Fruit fly (Drosophila melanogaster) whole organism, adult: ENCODE results near the gene skd.

Experiments
- CG11617 ChIP-seq: fragments of 200-800 bp; sonication (Bioruptor generic); optimal IDR thresholded peaks from 2 replicates; lab custom pipeline; 2017; ENCODE audit warnings: mild to moderate bottlenecking, missing biosample characterization, missing genetic modification reagents, missing genetic modification characterization
- CG12768 ChIP-seq: fragments of 200-800 bp; sonication (Bioruptor generic); optimal IDR thresholded peaks from 2 replicates; lab custom pipeline; 2017; ENCODE audit warnings: missing biosample characterization, missing genetic modification characterization, mild to moderate bottlenecking, moderate library complexity, missing genetic modification reagents
- CG14711 ChIP-seq: fragments of 200-800 bp; sonication (Bioruptor generic); optimal IDR thresholded peaks from 2 replicates; lab custom pipeline; 2018; ENCODE audit warnings: missing biosample characterization, mild to moderate bottlenecking, missing genetic modification characterization, moderate library complexity
- CG1620 ChIP-seq: fragments of 200-800 bp; sonication (Bioruptor generic); optimal IDR thresholded peaks from 2 replicates; lab custom pipeline; 2016; ENCODE audit warnings: missing biosample characterization, missing genetic modification characterization
- CG33017 ChIP-seq: fragments of 200-800 bp; sonication (Bioruptor generic); optimal IDR thresholded peaks from 2 replicates; lab custom pipeline; 2018; ENCODE audit warnings: missing biosample characterization, mild to moderate bottlenecking, missing genetic modification characterization, moderate library complexity
- CG5204 ChIP-seq: fragments of 200-800 bp; sonication (Bioruptor generic); optimal IDR thresholded peaks from 2 replicates; lab custom pipeline; 2016; ENCODE audit warnings: missing biosample characterization, missing genetic modification characterization
- CG7045 ChIP-seq: fragments of 200-800 bp; sonication (Bioruptor generic); optimal IDR thresholded peaks from 2 replicates; lab custom pipeline; 2017; ENCODE audit warnings: missing biosample characterization, mild to moderate bottlenecking, missing genetic modification characterization
- CG7101 ChIP-seq: fragments of 200-800 bp; sonication (Bioruptor generic); optimal IDR thresholded peaks from 2 replicates; lab custom pipeline; 2018; ENCODE audit warnings: missing biosample characterization, mild to moderate bottlenecking, missing genetic modification characterization, moderate library complexity
- Clk ChIP-seq: fragments of 200-800 bp; sonication (Bioruptor generic); optimal IDR thresholded peaks from 2 replicates; lab custom pipeline; 2017; ENCODE audit warnings: missing biosample characterization, missing genetic modification characterization
- Crg-1 ChIP-seq: fragments of 200-800 bp; sonication (Bioruptor generic); optimal IDR thresholded peaks from 2 replicates; lab custom pipeline; 2016; ENCODE audit warnings: missing biosample characterization, missing genetic modification characterization
- Hr96 ChIP-seq: fragments of 200-800 bp; sonication (Bioruptor generic); optimal IDR thresholded peaks from 2 replicates; lab custom pipeline; 2016; ENCODE audit warnings: missing biosample characterization, missing genetic modification characterization
- Mnt ChIP-seq: fragments of 200-800 bp; sonication (Bioruptor generic); optimal IDR thresholded peaks from 2 replicates; lab custom pipeline; 2016; ENCODE audit warnings: missing biosample characterization, mild to moderate bottlenecking, missing genetic modification characterization
- bab1 ChIP-seq: fragments of 200-800 bp; sonication (Bioruptor generic); optimal IDR thresholded peaks from 3 replicates; lab custom pipeline; 2019; ENCODE audit warnings: missing biosample characterization, mild to moderate bottlenecking, missing genetic modification characterization, moderate library complexity
- cic ChIP-seq: fragments of 200-800 bp; sonication (Bioruptor generic); optimal IDR thresholded peaks from 2 replicates; lab custom pipeline; 2017; ENCODE audit warnings: missing biosample characterization, mild to moderate bottlenecking, missing genetic modification characterization, moderate library complexity
- cnc ChIP-seq, 2 experiments: fragments of >200 bp; optimal IDR thresholded peaks; 2 replicates each; lab custom pipeline; 2017
- kay ChIP-seq: fragments of 200-800 bp; sonication (Bioruptor generic); peaks from one replicate; lab custom pipeline; 2016; ENCODE audit warnings: missing biosample characterization, missing genetic modification characterization, borderline replicate concordance
- ovo ChIP-seq: fragments of 200-800 bp; sonication (Bioruptor generic); optimal IDR thresholded peaks from 2 replicates; lab custom pipeline; 2016; ENCODE audit warnings: missing biosample characterization, missing genetic modification characterization
- pad ChIP-seq: fragments of 200-800 bp; sonication (Bioruptor generic); optimal IDR thresholded peaks from 3 replicates; lab custom pipeline; 2017; ENCODE audit warnings: missing biosample characterization, missing genetic modification characterization, mild to moderate bottlenecking, moderate library complexity, missing genetic modification reagents
- tj ChIP-seq: fragments of 200-800 bp; sonication (Bioruptor generic); optimal IDR thresholded peaks from 3 replicates; lab custom pipeline; 2017; ENCODE audit warnings: missing biosample characterization, mild to moderate bottlenecking, missing genetic modification characterization, moderate library complexity
- toe ChIP-seq: fragments of 200-800 bp; sonication (Bioruptor generic); optimal IDR thresholded peaks from 2 replicates; lab custom pipeline; 2016; ENCODE audit warnings: missing biosample characterization, missing genetic modification characterization

skd gene

dm6 chr3L:21013465-21013864 lies 13.8 kb downstream of the skd start:
- TF ChIP-seq CG12768 (GFP tag; lab: Kevin White, UChicago) (no peak), kay (no peak), Mnt (GFP tag; lab: Kevin White, UChicago) (no peak), CG11617 (GFP tag; lab: Kevin White, UChicago) (no peak)

DNA sequence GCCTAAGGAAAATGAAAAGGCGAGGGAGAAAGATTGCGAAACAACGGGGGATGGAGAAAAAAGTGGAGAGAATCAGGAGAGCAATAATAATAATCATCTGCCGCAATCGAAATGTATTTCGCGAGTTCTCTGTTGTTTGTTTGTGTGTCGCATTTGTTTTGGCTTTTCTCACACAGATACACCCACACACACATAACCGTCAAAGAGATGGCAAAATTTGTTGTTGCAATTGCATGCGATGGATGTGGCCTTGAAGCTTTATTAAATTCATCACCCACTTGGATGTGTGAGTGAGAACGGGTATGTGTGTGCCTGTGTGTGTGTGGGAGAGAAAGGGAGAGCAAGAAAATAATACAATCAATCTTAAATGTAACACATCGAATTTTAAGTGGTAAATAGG lies 15.5 kb downstream of the skd start:
- no peak for TF ChIP-seq toe (GFP tag; lab: Kevin White, UChicago)
- no peak for TF ChIP-seq CG1620 (GFP tag; lab: Kevin White, UChicago)
- TF ChIP-seq CG33017, result no peak
- peak; percentile 97 for TF ChIP-seq kay
- peak; percentile 52 for TF ChIP-seq cic (GFP tag; lab: Kevin White, UChicago)
- TF ChIP-seq cnc (optimal IDR thresholded peaks at IDR 0.05; lab: Kevin White, UChicago), result no peak
- no peak for TF ChIP-seq CG7101 (tag; lab: Kevin White, UChicago)

- TF ChIP-seq pad (GFP tag; lab: Kevin White, UChicago), result peak; percentile 30
- no peak for TF ChIP-seq CG1620 (GFP tag; lab: Kevin White, UChicago)
- peak; percentile 32 for TF ChIP-seq CG14711
- TF ChIP-seq CG7045 (GFP tag; lab: Kevin White, UChicago), result peak; percentile 10
- TF ChIP-seq tj, result peak; percentile 31
- no peak for TF ChIP-seq cnc (optimal IDR thresholded peaks at IDR 0.05; lab: Kevin White, UChicago)
- peak; percentile 0 for TF ChIP-seq cic (GFP tag; lab: Kevin White, UChicago)
- peak; percentile 13 for TF ChIP-seq Crg-1
Observed at dm6 chr3L:21010846-21011607, 16.2 kb downstream of the skd start.

DNA sequence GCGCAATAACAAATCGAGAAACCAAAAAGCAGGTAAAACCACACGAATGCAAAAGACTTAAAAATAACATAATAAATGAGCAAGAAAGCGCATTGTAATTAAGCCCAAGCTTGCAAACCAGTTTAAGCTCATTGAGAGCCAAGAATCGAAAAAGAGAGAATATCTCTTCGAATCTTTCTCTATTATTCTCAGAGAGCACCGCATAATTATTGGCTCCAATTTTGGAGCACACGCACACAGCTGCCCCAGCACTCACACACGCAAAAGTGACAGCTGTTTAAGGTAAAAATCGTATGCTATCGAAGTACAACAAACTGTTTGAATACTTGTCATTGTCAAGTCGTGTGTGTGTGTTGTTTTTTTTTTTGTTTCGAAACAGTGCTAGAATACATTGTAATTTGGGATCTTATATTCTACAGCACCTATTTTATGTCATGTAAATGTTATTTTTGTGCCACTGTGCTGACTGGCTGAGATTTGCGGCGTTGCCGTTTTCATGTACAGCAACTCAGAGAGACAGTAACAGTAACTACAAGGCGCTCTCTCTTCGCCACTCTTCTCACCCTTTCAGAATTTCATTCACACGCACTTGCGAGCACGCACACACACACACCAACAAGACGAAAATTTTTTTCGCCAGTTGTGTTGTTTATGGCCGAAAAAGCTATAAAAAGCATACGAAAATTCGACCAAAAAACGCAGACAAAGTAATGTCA lies 17.7 kb downstream of the skd start:
- no peak for TF ChIP-seq bab1 (GFP tag; lab: Kevin White, UChicago)
- TF ChIP-seq CG14711, result peak; percentile 16
- peak; percentile 69 for TF ChIP-seq tj
- TF ChIP-seq cic (GFP tag; lab: Kevin White, UChicago), result no peak
- TF ChIP-seq CG1620 (GFP tag; lab: Kevin White, UChicago), result no peak

DNA sequence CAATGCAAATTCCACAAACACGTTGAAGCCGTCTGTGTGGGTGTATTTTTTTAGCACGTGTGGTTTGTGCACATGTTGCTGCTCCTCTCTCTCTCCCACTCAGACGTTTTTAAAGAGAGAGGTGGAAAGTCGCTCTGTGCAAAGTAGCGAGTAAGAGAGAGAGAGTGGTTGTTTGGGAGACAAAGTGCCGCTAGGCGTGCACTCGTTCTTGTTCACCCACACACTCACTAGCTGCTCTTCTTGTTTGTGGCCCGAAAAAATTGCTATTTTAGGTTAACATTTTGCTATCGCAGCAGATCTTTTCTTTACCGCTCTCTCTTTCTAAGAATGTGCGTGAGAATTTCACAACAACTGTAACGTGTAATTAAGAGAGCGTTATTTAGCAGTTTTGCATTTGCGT lies 18.3 kb downstream of the skd start:
- TF ChIP-seq ovo (peak; percentile 7), tj (peak; percentile 85), Crg-1 (no peak), kay (no peak), CG33017 (peak; percentile 9), cnc (optimal IDR thresholded peaks at IDR 0.05; lab: Kevin White, UChicago) (peak in 1 of 2 experiments; percentile 53), CG12768 (GFP tag; lab: Kevin White, UChicago) (no peak), toe (GFP tag; lab: Kevin White, UChicago) (no peak), Mnt (GFP tag; lab: Kevin White, UChicago) (peak; percentile 95), CG1620 (GFP tag; lab: Kevin White, UChicago) (no peak), CG14711 (no peak), CG5204 (GFP tag; lab: Kevin White, UChicago) (no peak), Clk (no peak), cic (GFP tag; lab: Kevin White, UChicago) (peak; percentile 50)

DNA sequence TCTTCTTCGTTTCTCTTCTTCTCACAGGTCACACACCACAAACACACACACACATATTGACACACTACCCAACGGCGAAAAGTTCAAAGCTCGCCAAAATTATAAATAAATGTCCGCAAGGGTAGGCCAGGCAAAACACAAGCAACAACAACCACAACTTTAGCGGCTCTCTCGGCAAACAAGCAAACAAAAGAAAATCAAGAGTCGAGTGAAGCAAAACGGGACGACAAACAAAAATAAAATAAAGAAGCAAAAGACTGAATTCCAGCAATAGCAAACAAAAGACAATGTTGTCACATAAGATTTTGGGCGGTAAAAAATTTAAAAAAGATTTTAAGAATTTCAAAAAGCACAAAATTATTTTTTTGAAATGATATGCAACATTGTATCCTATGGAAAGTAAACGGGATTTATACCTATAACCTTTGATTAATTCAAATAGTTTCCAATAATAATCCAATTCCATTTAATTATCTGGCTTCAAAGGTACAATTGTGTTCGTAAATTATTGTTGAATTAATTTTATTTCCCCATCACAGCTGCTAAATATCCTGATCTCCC lies 18.9 kb downstream of the skd start:
- no peak for TF ChIP-seq CG14711
- peak; percentile 89 for TF ChIP-seq kay

- no peak for TF ChIP-seq cic (GFP tag; lab: Kevin White, UChicago)
- no peak for TF ChIP-seq Crg-1
- no peak for TF ChIP-seq CG7101 (tag; lab: Kevin White, UChicago)
- TF ChIP-seq Hr96 (GFP tag; lab: Kevin White, UChicago), result no peak
- no peak for TF ChIP-seq CG1620 (GFP tag; lab: Kevin White, UChicago)
- TF ChIP-seq Clk, result no peak
- TF ChIP-seq kay, result no peak
- TF ChIP-seq toe (GFP tag; lab: Kevin White, UChicago), result no peak
Observed at dm6 chr3L:21007364-21008254, 19.6 kb downstream of the skd start.
